Fruit fly (Drosophila melanogaster): ENCODE results near the gene CG33695.

Gene CG33695

DNA sequence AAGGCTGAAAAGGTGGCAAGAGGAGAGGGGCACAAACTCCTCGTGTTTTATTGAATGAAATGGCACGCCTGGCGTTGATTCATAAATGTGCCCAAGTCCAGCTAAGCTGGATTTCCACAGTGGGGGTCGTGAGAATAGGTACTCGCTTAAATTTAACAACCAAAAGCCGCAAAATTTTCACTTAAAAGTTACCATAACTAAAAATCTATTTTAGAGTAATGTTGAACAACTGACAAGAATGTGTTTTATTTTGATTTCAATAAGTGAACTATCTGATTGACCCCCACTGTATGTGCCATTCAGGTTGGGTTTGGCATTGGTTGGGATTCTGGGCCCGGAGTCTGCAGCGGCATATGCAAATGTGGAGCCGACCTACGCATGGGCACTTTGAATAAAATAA is 46.1 kb downstream of the CG33695 start (continued):
- peak; percentile 94 for TF ChIP-seq esn (GFP tag; optimal IDR thresholded peaks at IDR 0.05)
- peak; percentile 86 for TF ChIP-seq CG4318 (GFP tag; optimal IDR thresholded peaks at IDR 0.05)
- TF ChIP-seq dac (GFP tag; optimal IDR thresholded peaks at IDR 0.05): peak; percentile 85
- TF ChIP-seq CG11762 (GFP tag; optimal IDR thresholded peaks at IDR 0.05; ENCODE audit: insufficient read depth): peak; percentile 91
- peak; percentile 96 for TF ChIP-seq eg (GFP tag; IDR thresholded peaks at IDR 0.05)
- TF ChIP-seq CG3919 (GFP tag; optimal IDR thresholded peaks at IDR 0.05): peak; percentile 97
- peak; percentile 87 for TF ChIP-seq CG16779 (tag; optimal IDR thresholded peaks at IDR 0.05)
- peak; percentile 93 for TF ChIP-seq Lpt (GFP tag; optimal IDR thresholded peaks at IDR 0.05)
- TF ChIP-seq Smox (GFP tag; optimal IDR thresholded peaks at IDR 0.05): peak; percentile 89
- peak; percentile 94 for TF ChIP-seq CG32006 (GFP tag; optimal IDR thresholded peaks at IDR 0.05)
- TF ChIP-seq CG6792 (GFP tag; optimal IDR thresholded peaks at IDR 0.05): peak; percentile 93
- peak; percentile 94 for TF ChIP-seq CG3032 (tag; optimal IDR thresholded peaks at IDR 0.05)
- TF ChIP-seq CG8632 (GFP tag; optimal IDR thresholded peaks at IDR 0.05): peak; percentile 91
- peak; percentile 93 for TF ChIP-seq achi (GFP tag; optimal IDR thresholded peaks at IDR 0.05)
- TF ChIP-seq Ets96B (tag; optimal IDR thresholded peaks at IDR 0.05): peak; percentile 95
- peak; percentile 97 for TF ChIP-seq CG15336 (GFP tag; IDR thresholded peaks at IDR 0.05)

DNA sequence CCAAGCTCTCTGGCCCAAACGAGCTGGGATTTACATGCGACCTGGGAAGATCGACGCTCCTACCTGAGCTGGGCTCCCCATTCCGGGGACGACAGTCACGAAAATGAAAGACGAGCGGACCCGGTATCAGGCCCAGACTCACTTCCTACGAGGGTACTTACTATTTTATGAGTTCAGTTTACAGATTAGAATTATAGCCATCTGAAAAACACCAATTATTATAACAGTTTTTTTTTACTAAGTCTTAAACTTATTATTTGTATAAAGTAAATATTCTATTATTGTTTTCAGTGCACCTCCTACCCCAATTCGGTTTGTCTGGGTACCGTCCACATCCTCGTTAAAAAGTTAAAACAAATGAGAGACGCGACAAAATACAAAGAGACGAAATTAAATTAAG is 48.6 kb downstream of the CG33695 start:
- TF ChIP-seq dsx (GFP tag; optimal IDR thresholded peaks at IDR 0.05; ENCODE audit: poor library complexity, severe bottlenecking) (peak; percentile 28), svp (GFP tag) (peak; percentile 85), CG1621 (tag; optimal IDR thresholded peaks at IDR 0.05) (no peak), CG6163 (GFP tag; IDR thresholded peaks at IDR 0.05) (peak; percentile 83), CG6276 (GFP tag; optimal IDR thresholded peaks at IDR 0.05) (no peak), Ets96B (tag; optimal IDR thresholded peaks at IDR 0.05) (peak; percentile 46), Sox15 (GFP tag; optimal IDR thresholded peaks at IDR 0.05) (peak; percentile 11), Eip93F (GFP tag; optimal IDR thresholded peaks at IDR 0.05) (no peak), CG11902 (GFP tag; optimal IDR thresholded peaks at IDR 0.05) (peak; percentile 69), CG16779 (tag; optimal IDR thresholded peaks at IDR 0.05) (no peak), fkh (GFP tag; optimal IDR thresholded peaks at IDR 0.05) (no peak), CG11762 (GFP tag; optimal IDR thresholded peaks at IDR 0.05; ENCODE audit: insufficient read depth) (no peak), CG10669 (GFP tag; optimal IDR thresholded peaks at IDR 0.05) (peak; percentile 34), fd85E (GFP tag; optimal IDR thresholded peaks at IDR 0.05) (no peak), achi (GFP tag; optimal IDR thresholded peaks at IDR 0.05) (peak; percentile 52), acj6 (GFP tag; optimal IDR thresholded peaks at IDR 0.05) (peak; percentile 16), Blimp-1 (GFP tag; optimal IDR thresholded peaks at IDR 0.05) (no peak), Eip75B (GFP tag; optimal IDR thresholded peaks at IDR 0.05) (peak; percentile 53), CG6792 (GFP tag; optimal IDR thresholded peaks at IDR 0.05) (peak; percentile 41), CG7368 (GFP tag; optimal IDR thresholded peaks at IDR 0.05) (peak; percentile 16), esn (GFP tag; optimal IDR thresholded peaks at IDR 0.05) (no peak), Smox (GFP tag; optimal IDR thresholded peaks at IDR 0.05) (no peak), Hr39 (GFP tag; optimal IDR thresholded peaks at IDR 0.05) (no peak), topi (GFP tag; optimal IDR thresholded peaks at IDR 0.05) (peak; percentile 60), OdsH (GFP tag; optimal IDR thresholded peaks at IDR 0.05) (peak; percentile 15), CG3032 (tag; optimal IDR thresholded peaks at IDR 0.05) (peak; percentile 41), Ets21C (GFP tag; optimal IDR thresholded peaks at IDR 0.05) (no peak), Met (GFP tag; optimal IDR thresholded peaks at IDR 0.05) (peak; percentile 59), cyc (GFP tag; optimal IDR thresholded peaks at IDR 0.05) (peak; percentile 69), CG34406 (GFP tag; optimal IDR thresholded peaks at IDR 0.05) (peak; percentile 15), CG8319 (GFP tag; optimal IDR thresholded peaks at IDR 0.05) (peak; percentile 19), ss (GFP tag; optimal IDR thresholded peaks at IDR 0.05) (peak in 1 of 2 experiments; percentile 39), Sox14 (GFP tag; optimal IDR thresholded peaks at IDR 0.05) (no peak), Gug (GFP tag; IDR thresholded peaks at IDR 0.05) (no peak), CG6808 (GFP tag; optimal IDR thresholded peaks at IDR 0.05) (peak; percentile 25), lz (GFP tag; optimal IDR thresholded peaks at IDR 0.05) (peak; percentile 39), salr (GFP tag; optimal IDR thresholded peaks at IDR 0.05) (no peak), Eip78C (GFP tag) (peak; percentile 84), CG6854 (GFP tag; optimal IDR thresholded peaks at IDR 0.05) (no peak), CG32006 (GFP tag; optimal IDR thresholded peaks at IDR 0.05) (no peak), Lpt (GFP tag; optimal IDR thresholded peaks at IDR 0.05) (no peak), spab (GFP tag; optimal IDR thresholded peaks at IDR 0.05) (peak; percentile 35), CG3919 (GFP tag; optimal IDR thresholded peaks at IDR 0.05) (peak; percentile 58)

Data from whole organism, prepupa.